Worm (Caenorhabditis elegans): ENCODE results near the gene pid-5.

DNA sequence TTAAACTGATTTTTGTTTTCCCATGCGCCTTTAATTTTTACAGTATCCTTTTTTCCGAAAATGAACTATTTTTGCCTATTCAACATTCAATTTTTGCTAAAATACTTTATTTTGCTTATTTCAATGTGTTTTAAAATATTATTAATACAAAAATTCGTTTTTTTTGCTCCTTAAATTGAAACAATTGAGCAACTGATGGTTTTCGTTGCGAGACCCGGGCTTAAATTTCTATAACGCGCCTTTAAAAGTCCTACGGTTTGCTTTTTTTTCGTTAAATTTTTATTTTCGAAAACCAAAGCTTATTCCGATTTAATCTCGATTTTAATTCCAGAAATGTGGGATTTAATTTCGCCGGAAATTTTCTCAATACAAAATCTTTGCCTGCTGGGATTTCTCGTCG, 19.6 kb downstream of the pid-5 start, which contains the start of gene algn-5:
- TF ChIP-seq him-1 (tag; optimal IDR thresholded peaks at IDR 0.05) (no peak), W03F9.2 (tag; optimal IDR thresholded peaks at IDR 0.05) (no peak), dao-5 (tag; optimal IDR thresholded peaks at IDR 0.05) (no peak)

All from whole organism, L4/young adult.